Worm (Caenorhabditis elegans) whole organism, midembryonic: ENCODE data around the gene cyn-17.
A peak's percentile ranks its signal among the peaks of the same experiment; 100 is the strongest.

ENCODE experiments used
- T22C8.4 ChIP-seq: fragments of 200-800 bp; sonication (Bioruptor generic); IDR thresholded peaks from 2 replicates; pipeline ENCODE4 v1.3.6; 2022; ENCODE audit warnings: missing genetic modification characterization, missing compliant biosample characterization
- cog-1 ChIP-seq: sonication (generic microtip); optimal IDR thresholded peaks from 2 replicates; lab custom pipeline; 2016; ENCODE audit warnings: missing genetic modification characterization, missing compliant biosample characterization
- flt-1 ChIP-seq: fragments of 200-800 bp; sonication (Bioruptor generic); IDR thresholded peaks from 2 replicates; pipeline ENCODE4 v1.3.6; 2022; ENCODE audit warnings: missing genetic modification characterization, missing compliant biosample characterization
- klf-2 ChIP-seq: fragments of 200-800 bp; sonication (Bioruptor generic); conservative IDR thresholded peaks from 2 replicates; pipeline ENCODE4 v1.3.6; 2022; ENCODE audit warnings: missing genetic modification reagents, missing genetic modification characterization, missing compliant biosample characterization
- med-1 ChIP-seq: sonication (generic microtip); optimal IDR thresholded peaks from 2 replicates; lab custom pipeline; 2017; ENCODE audit warnings: missing genetic modification characterization, mild to moderate bottlenecking, missing compliant biosample characterization, antibody characterized with exemption, missing genetic modification reagents; ENCODE audit not compliant: insufficient read depth
- ref-1 ChIP-seq: fragments of 200-800 bp; sonication (Bioruptor generic); conservative IDR thresholded peaks from 2 replicates; pipeline ENCODE4 v1.3.6; 2022; ENCODE audit warnings: missing genetic modification reagents, missing genetic modification characterization, missing compliant biosample characterization
- tab-1 ChIP-seq: fragments of 200-800 bp; sonication (Bioruptor generic); IDR thresholded peaks from 2 replicates; pipeline ENCODE4 v1.3.6; 2022; ENCODE audit warnings: missing genetic modification characterization, missing compliant biosample characterization
- ztf-23 ChIP-seq: fragments of 200-800 bp; sonication (Bioruptor generic); IDR thresholded peaks from 2 replicates; pipeline ENCODE4 v1.3.6; 2022; ENCODE audit warnings: missing genetic modification reagents, missing genetic modification characterization, missing compliant biosample characterization
- ztf-29 ChIP-seq: fragments of 200-800 bp; sonication (Bioruptor generic); IDR thresholded peaks from 2 replicates; pipeline ENCODE4 v1.3.6; 2022; ENCODE audit warnings: missing genetic modification reagents, missing genetic modification characterization, missing compliant biosample characterization

Gene cyn-17

DNA sequence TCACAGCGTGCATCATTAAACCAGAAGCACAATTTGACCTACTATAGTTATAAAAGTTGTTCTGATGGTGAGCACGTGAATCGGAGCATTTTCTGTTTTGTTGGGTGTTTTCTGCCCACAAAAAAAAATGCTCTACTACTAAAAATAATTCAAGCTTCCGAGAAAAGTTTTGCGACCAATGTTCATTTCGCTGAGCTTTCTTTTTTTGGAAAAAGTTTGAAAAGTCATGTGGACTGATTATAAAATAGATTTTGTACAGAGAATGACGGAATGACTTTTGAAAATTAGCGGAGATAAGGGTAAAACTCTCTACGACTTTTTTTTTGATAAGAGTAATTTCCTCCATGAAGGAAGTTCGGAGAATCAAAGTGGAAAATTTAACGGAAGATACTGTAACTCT, 30.0 kb upstream of the cyn-17 start:
- no peak for TF ChIP-seq cog-1 (tag; lab: Kevin White, UChicago)
- no peak for TF ChIP-seq ztf-29
- TF ChIP-seq ztf-23 (GFP tag; lab: Robert Waterston, UW): no peak
- TF ChIP-seq T22C8.4: no peak
- no peak for TF ChIP-seq tab-1 (GFP tag; lab: Robert Waterston, UW)
- no peak for TF ChIP-seq med-1 (GFP tag; lab: Kevin White, UChicago)
- TF ChIP-seq flt-1: no peak
- no peak for TF ChIP-seq klf-2 (GFP tag; lab: Robert Waterston, UW)
- TF ChIP-seq ref-1 (GFP tag; lab: Robert Waterston, UW): no peak

DNA sequence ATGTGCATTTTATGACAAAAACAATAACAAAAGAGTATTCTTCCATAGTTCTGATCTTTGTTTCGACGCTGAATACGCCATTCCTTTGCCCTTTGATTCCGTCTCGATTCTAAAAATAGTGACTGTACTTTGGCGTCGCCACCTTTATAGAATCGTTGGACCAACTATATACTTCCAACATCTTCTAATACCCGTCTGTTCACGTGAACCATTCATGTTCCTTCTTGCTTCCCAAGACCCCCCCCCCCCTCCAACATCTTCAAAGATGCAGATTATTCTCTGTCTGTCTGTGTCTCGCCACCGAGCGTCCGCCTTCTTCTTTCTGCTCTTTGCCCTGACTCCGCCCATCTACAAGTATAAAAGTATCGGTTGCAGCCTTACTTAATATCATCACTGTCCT, 29.5 kb upstream of the cyn-17 start:
- TF ChIP-seq tab-1 (GFP tag; lab: Robert Waterston, UW): no peak
- TF ChIP-seq flt-1: no peak
- no peak for TF ChIP-seq ztf-23 (GFP tag; lab: Robert Waterston, UW)
- TF ChIP-seq ref-1 (GFP tag; lab: Robert Waterston, UW): no peak
- TF ChIP-seq cog-1 (tag; lab: Kevin White, UChicago): no peak
- TF ChIP-seq klf-2 (GFP tag; lab: Robert Waterston, UW): no peak
- no peak for TF ChIP-seq med-1 (GFP tag; lab: Kevin White, UChicago)
- TF ChIP-seq T22C8.4: no peak
- no peak for TF ChIP-seq ztf-29

DNA sequence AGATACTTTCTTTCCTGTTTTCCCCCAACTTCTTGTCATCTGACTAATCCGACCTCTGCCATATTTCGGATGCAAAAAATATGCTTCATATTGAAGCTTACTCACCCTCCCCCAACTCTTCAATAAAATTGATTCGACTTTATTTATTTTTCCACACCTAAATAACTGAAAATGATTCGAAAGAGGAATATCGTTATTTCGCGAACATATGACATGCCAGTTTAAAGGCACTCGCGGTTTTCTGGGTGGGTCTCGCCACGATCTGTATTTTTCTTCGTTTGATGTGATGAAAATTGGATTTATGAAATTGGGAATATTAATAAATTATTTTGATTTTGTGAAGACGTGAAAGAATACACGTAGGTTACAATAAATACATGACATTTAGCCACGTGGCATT, 27.8 kb upstream of the cyn-17 start, which contains the start of gene F44E7.3:
F44E7.3 (plus strand) TSS at position 319 of the 400 bp plus-strand sequence.
- TF ChIP-seq ztf-23 (GFP tag; lab: Robert Waterston, UW): no peak
- no peak for TF ChIP-seq cog-1 (tag; lab: Kevin White, UChicago)
- TF ChIP-seq med-1 (GFP tag; lab: Kevin White, UChicago): no peak
- no peak for TF ChIP-seq flt-1

DNA sequence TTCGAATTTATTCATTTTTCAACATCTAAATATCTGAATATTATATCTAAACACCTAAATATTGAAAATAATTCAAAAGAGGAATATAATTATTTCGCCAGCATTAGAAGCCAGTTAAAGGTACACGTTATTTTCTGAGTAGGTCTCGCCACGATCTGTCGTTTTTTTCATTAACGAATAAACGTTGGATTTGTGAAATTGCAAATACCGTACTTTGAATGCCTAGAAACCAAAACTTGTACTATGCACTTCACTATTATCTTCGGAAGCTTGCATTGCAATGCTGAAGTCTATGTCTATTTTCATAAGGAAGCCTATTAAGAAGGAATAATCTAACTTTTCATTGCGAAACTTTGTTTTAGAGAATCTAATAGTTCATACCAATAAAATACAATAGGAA, 27.0 kb upstream of the cyn-17 start:
- TF ChIP-seq ztf-29 (no peak), ztf-23 (GFP tag; lab: Robert Waterston, UW) (no peak), med-1 (GFP tag; lab: Kevin White, UChicago) (no peak), ref-1 (GFP tag; lab: Robert Waterston, UW) (no peak), klf-2 (GFP tag; lab: Robert Waterston, UW) (no peak), tab-1 (GFP tag; lab: Robert Waterston, UW) (no peak), flt-1 (no peak), T22C8.4 (no peak), cog-1 (tag; lab: Kevin White, UChicago) (no peak)

DNA sequence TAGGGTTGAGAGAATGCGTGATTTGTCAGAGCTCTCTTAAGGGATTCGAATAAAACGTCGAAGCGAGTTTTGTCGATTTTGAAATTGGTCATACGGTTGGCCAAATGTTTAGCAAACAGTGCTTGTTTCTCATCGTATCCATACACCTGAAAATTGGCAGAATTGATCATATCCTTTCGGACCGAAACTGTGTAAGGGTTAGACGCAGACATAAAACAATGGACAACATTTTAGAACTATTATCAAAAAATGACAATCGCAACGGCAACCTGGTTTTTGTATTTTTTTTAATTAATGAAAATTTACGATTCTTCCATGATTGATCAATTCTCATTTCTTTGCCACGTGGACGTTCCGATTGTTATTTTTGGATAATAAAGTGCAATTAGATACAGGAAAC, 25.3 kb upstream of the cyn-17 start:
- TF ChIP-seq flt-1: no peak
- TF ChIP-seq cog-1 (tag; lab: Kevin White, UChicago): no peak
- no peak for TF ChIP-seq ztf-23 (GFP tag; lab: Robert Waterston, UW)
- no peak for TF ChIP-seq T22C8.4

DNA sequence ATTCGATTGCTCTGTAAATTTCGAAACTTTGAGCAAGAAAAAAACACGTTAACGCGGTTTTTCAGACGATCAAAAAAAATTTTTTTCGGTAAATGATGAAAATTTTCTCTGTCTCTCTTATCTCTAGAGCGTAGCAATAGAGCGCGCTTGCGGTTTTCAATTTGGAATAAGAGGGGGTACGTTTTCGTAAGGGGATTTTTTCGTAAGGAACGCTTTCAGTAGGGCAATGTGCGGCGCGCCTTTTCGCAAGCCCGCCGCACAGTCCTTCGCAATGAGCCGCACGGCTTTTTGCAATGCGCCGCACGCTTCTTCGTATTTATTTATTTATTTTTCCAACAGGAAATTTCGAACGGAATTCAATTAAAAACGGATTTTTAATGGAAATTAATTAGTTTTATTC, 22.5 kb upstream of the cyn-17 start, which contains the start of gene F44E7.4:
F44E7.4 (minus strand) TSS at position 13 of the 400 bp plus-strand sequence.
- TF ChIP-seq tab-1 (GFP tag; lab: Robert Waterston, UW) (peak; percentile 88), ref-1 (GFP tag; lab: Robert Waterston, UW) (peak; percentile 67), flt-1 (peak; percentile 92), ztf-29 (peak; percentile 73), ztf-23 (GFP tag; lab: Robert Waterston, UW) (peak; percentile 93), T22C8.4 (peak; percentile 62), klf-2 (GFP tag; lab: Robert Waterston, UW) (peak; percentile 82)

DNA sequence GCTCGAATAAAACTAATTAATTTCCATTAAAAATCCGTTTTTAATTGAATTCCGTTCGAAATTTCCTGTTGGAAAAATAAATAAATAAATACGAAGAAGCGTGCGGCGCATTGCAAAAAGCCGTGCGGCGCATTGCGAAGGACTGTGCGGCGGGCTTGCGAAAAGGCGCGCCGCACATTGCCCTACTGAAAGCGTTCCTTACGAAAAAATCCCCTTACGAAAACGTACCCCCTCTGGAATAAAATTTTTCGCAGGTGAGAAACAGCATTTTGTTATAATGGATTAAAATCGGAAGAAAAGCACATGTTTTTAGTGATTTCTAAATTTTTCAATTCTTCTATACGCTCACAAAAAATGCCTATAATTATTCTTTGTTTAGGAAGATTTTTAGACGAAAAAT, 21.3 kb upstream of the cyn-17 start:
- TF ChIP-seq tab-1 (GFP tag; lab: Robert Waterston, UW) (peak; percentile 67; the same call in 1 of the 2 replicates), T22C8.4 (peak; percentile 35; the same call in 1 of the 2 replicates), ztf-23 (GFP tag; lab: Robert Waterston, UW) (peak; percentile 74), flt-1 (peak; percentile 59; the same call in 1 of the 2 replicates), klf-2 (GFP tag; lab: Robert Waterston, UW) (peak; percentile 64)

DNA sequence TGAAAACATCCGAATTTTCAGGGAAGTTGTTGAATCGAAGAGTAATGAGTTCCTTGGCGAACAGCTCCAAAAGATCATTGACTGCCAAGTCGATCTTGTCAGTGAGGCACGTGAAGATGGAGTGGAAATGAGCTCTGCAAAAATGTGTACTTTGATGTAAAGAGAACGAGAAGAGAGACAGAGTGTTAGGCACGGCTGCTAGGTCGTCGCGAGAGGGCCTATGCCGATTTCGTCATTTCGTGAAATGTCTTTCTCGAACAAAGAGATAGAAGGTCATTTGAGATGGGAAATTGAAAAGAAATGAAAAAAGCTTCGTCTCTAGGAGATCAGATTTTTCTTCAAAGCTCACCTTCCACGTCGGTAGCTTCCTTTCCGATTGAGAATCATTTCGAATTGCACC, 19.5 kb upstream of the cyn-17 start:
- no peak for TF ChIP-seq T22C8.4
- TF ChIP-seq ztf-23 (GFP tag; lab: Robert Waterston, UW): peak; percentile 34; the same call in 1 of the 2 replicates

DNA sequence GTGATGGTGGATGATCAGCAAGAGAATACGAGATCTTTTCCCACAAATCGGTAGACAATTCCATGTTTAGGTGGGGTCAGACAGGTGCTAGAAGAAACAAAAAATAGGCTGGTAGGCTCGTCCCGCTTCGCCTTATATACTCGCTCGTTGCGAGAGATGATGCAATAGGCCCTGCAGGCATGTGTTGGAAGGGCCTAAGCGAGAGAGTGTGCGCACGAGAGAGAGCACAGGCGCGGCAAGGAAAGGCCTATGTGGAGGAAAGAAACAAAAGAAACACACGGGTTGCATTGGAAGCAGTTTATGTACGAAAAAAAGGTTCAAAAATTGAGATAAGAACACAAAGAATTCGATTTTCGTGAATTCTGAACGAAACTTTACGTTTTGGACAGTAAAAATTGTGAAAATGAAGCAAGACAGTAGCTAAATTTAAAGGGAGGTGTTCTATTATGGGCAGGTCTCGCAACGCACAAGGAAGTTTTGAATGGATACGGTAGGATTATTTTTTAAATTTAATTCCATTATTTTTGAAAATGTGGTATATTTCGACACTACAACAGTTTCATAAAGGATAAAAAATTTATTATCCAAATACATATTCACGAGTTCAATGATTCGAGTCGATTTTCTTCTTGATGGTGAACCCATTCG, 18.6 kb upstream of the cyn-17 start, which contains the start of gene F44E7.5:
F44E7.5 (minus strand) TSS at position 210 of the 648 bp plus-strand sequence.
- no peak for TF ChIP-seq ref-1 (GFP tag; lab: Robert Waterston, UW)
- TF ChIP-seq flt-1: no peak
- TF ChIP-seq ztf-23 (GFP tag; lab: Robert Waterston, UW): no peak
- no peak for TF ChIP-seq klf-2 (GFP tag; lab: Robert Waterston, UW)
- TF ChIP-seq T22C8.4: no peak
- TF ChIP-seq tab-1 (GFP tag; lab: Robert Waterston, UW): no peak
- no peak for TF ChIP-seq med-1 (GFP tag; lab: Kevin White, UChicago)
- TF ChIP-seq cog-1 (tag; lab: Kevin White, UChicago): no peak
- no peak for TF ChIP-seq ztf-29

DNA sequence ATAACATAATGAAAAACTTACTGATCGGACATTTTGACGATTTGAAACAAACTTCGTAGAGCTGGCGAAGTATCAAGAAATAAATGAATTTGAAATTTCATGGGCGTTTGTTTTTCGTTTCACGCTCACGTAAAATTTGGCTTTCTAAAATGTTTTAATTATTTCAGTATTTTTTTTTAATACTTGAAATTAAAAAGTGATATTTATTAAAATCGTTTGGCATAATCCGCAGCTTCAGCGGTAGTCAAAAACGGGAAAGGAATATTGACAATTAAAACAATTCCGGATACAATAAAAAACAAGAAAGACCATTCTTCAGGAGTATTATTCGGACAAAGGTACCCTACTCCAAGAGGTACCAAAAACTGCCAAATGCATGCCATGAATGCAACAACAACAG, 16.8 kb upstream of the cyn-17 start, which contains the start of gene fbxa-183:
fbxa-183 (minus strand) TSS at position 101 of the 400 bp plus-strand sequence.
- no peak for TF ChIP-seq tab-1 (GFP tag; lab: Robert Waterston, UW)
- no peak for TF ChIP-seq klf-2 (GFP tag; lab: Robert Waterston, UW)
- no peak for TF ChIP-seq med-1 (GFP tag; lab: Kevin White, UChicago)
- no peak for TF ChIP-seq ref-1 (GFP tag; lab: Robert Waterston, UW)
- TF ChIP-seq ztf-23 (GFP tag; lab: Robert Waterston, UW): no peak
